Worm (Caenorhabditis elegans) whole organism, midembryonic: ENCODE results near the gene Y82E9BR.10.
A peak's percentile ranks its signal among the peaks of the same experiment; 100 is the strongest.
"Not testable (repeated sequence)": the region's sequence is repeated elsewhere in the genome, so short reads cannot be mapped to it uniquely, and the experiment has no call there.

Experiments used
- T22C8.4 ChIP-seq: fragments of 200-800 bp; sonication (Bioruptor generic); IDR thresholded peaks from 2 replicates; pipeline ENCODE4 v1.3.6; 2022; ENCODE audit warnings: missing genetic modification characterization, missing compliant biosample characterization
- cog-1 ChIP-seq: sonication (generic microtip); optimal IDR thresholded peaks from 2 replicates; lab custom pipeline; 2016; ENCODE audit warnings: missing genetic modification characterization, missing compliant biosample characterization
- flt-1 ChIP-seq: fragments of 200-800 bp; sonication (Bioruptor generic); IDR thresholded peaks from 2 replicates; pipeline ENCODE4 v1.3.6; 2022; ENCODE audit warnings: missing genetic modification characterization, missing compliant biosample characterization
- klf-2 ChIP-seq: fragments of 200-800 bp; sonication (Bioruptor generic); conservative IDR thresholded peaks from 2 replicates; pipeline ENCODE4 v1.3.6; 2022; ENCODE audit warnings: missing genetic modification reagents, missing genetic modification characterization, missing compliant biosample characterization
- med-1 ChIP-seq: sonication (generic microtip); optimal IDR thresholded peaks from 2 replicates; lab custom pipeline; 2017; ENCODE audit warnings: missing genetic modification characterization, mild to moderate bottlenecking, missing compliant biosample characterization, antibody characterized with exemption, missing genetic modification reagents; ENCODE audit not compliant: insufficient read depth
- ref-1 ChIP-seq: fragments of 200-800 bp; sonication (Bioruptor generic); conservative IDR thresholded peaks from 2 replicates; pipeline ENCODE4 v1.3.6; 2022; ENCODE audit warnings: missing genetic modification reagents, missing genetic modification characterization, missing compliant biosample characterization
- tab-1 ChIP-seq: fragments of 200-800 bp; sonication (Bioruptor generic); IDR thresholded peaks from 2 replicates; pipeline ENCODE4 v1.3.6; 2022; ENCODE audit warnings: missing genetic modification characterization, missing compliant biosample characterization
- ztf-23 ChIP-seq: fragments of 200-800 bp; sonication (Bioruptor generic); IDR thresholded peaks from 2 replicates; pipeline ENCODE4 v1.3.6; 2022; ENCODE audit warnings: missing genetic modification reagents, missing genetic modification characterization, missing compliant biosample characterization
- ztf-29 ChIP-seq: fragments of 200-800 bp; sonication (Bioruptor generic); IDR thresholded peaks from 2 replicates; pipeline ENCODE4 v1.3.6; 2022; ENCODE audit warnings: missing genetic modification reagents, missing genetic modification characterization, missing compliant biosample characterization

Y82E9BR.10 gene

ce11 chrIII:1375491-1375890 is at the start of gene Y82E9BR.10:
Gene Y82E9BR.10 (minus strand): TSS chrIII:1375591.
- TF ChIP-seq tab-1 (GFP tag; lab: Robert Waterston, UW); T22C8.4; cog-1: not testable (repeated sequence)

ce11 chrIII:1424305-1424704 is 48.9 kb upstream of the Y82E9BR.10 start:
- TF ChIP-seq tab-1 (GFP tag; lab: Robert Waterston, UW) = peak; percentile 87
- TF ChIP-seq ztf-29 (GFP tag; lab: Robert Waterston, UW) = peak; percentile 64
- TF ChIP-seq ztf-23 = peak; percentile 90
- peak; percentile 72 for TF ChIP-seq T22C8.4
- peak; percentile 77 for TF ChIP-seq flt-1 (GFP tag; lab: Robert Waterston, UW)
- TF ChIP-seq cog-1 = peak; percentile 73
- peak; percentile 80 for TF ChIP-seq klf-2 (GFP tag; lab: Robert Waterston, UW)
- no peak for TF ChIP-seq med-1
- peak; percentile 70 for TF ChIP-seq ref-1 (GFP tag; lab: Robert Waterston, UW)

- no peak for TF ChIP-seq ref-1 (GFP tag; lab: Robert Waterston, UW)
- TF ChIP-seq tab-1 (GFP tag; lab: Robert Waterston, UW) = no peak
- no peak for TF ChIP-seq med-1
- TF ChIP-seq ztf-29 (GFP tag; lab: Robert Waterston, UW) = no peak
- TF ChIP-seq cog-1 = no peak
- TF ChIP-seq klf-2 (GFP tag; lab: Robert Waterston, UW) = no peak
- TF ChIP-seq T22C8.4 = no peak
- TF ChIP-seq flt-1 (GFP tag; lab: Robert Waterston, UW) = no peak
- no peak for TF ChIP-seq ztf-23
Observed at ce11 chrIII:1421436-1421835, 46.0 kb upstream of the Y82E9BR.10 start.

ce11 chrIII:1420357-1420814 is 45.0 kb upstream of the Y82E9BR.10 start:
- TF ChIP-seq T22C8.4 = peak; percentile 57

ce11 chrIII:1419700-1420356 is 44.4 kb upstream of the Y82E9BR.10 start:
- TF ChIP-seq tab-1 (GFP tag; lab: Robert Waterston, UW) (no peak), flt-1 (GFP tag; lab: Robert Waterston, UW) (0 out of 2 replicates have a peak, but pooled peaks have one; percentile 73)

- TF ChIP-seq ztf-29 (GFP tag; lab: Robert Waterston, UW) (no peak), flt-1 (GFP tag; lab: Robert Waterston, UW) (no peak), ref-1 (GFP tag; lab: Robert Waterston, UW) (no peak), tab-1 (GFP tag; lab: Robert Waterston, UW) (no peak), klf-2 (GFP tag; lab: Robert Waterston, UW) (no peak), ztf-23 (no peak), cog-1 (no peak), T22C8.4 (no peak), med-1 (no peak)
Observed at ce11 chrIII:1419146-1419636, 43.8 kb upstream of the Y82E9BR.10 start, which contains the start of gene Y82E9BR.3. Gene Y82E9BR.3 (plus strand): TSS chrIII:1419196.

ce11 chrIII:1418709-1419108 is 43.3 kb upstream of the Y82E9BR.10 start:
- TF ChIP-seq flt-1 (GFP tag; lab: Robert Waterston, UW) = peak; percentile 76; the same call in 1 of the 2 replicates
- TF ChIP-seq klf-2 (GFP tag; lab: Robert Waterston, UW) = no peak
- TF ChIP-seq ztf-29 (GFP tag; lab: Robert Waterston, UW) = 0 out of 2 replicates have a peak, but pooled peaks have one; percentile 18
- no peak for TF ChIP-seq tab-1 (GFP tag; lab: Robert Waterston, UW)
- no peak for TF ChIP-seq ref-1 (GFP tag; lab: Robert Waterston, UW)
- peak; percentile 45 for TF ChIP-seq cog-1
- TF ChIP-seq ztf-23 = 0 out of 2 replicates have a peak, but pooled peaks have one; percentile 39
- TF ChIP-seq T22C8.4 = peak; percentile 58
- TF ChIP-seq med-1 = peak; percentile 21

ce11 chrIII:1417090-1417489 is 41.7 kb upstream of the Y82E9BR.10 start, which contains the start of gene elc-1:
Gene elc-1 (minus strand): TSS chrIII:1417190.
- no peak for TF ChIP-seq T22C8.4
- TF ChIP-seq flt-1 (GFP tag; lab: Robert Waterston, UW) = no peak
- no peak for TF ChIP-seq ztf-29 (GFP tag; lab: Robert Waterston, UW)
- TF ChIP-seq cog-1 = no peak
- TF ChIP-seq ztf-23 = no peak
- TF ChIP-seq med-1 = no peak
- TF ChIP-seq ref-1 (GFP tag; lab: Robert Waterston, UW) = no peak
- TF ChIP-seq tab-1 (GFP tag; lab: Robert Waterston, UW) = no peak
- no peak for TF ChIP-seq klf-2 (GFP tag; lab: Robert Waterston, UW)

- TF ChIP-seq ztf-23 (no peak), med-1 (no peak), klf-2 (GFP tag; lab: Robert Waterston, UW) (no peak), tab-1 (GFP tag; lab: Robert Waterston, UW) (no peak), T22C8.4 (no peak), flt-1 (GFP tag; lab: Robert Waterston, UW) (no peak), ztf-29 (GFP tag; lab: Robert Waterston, UW) (no peak), cog-1 (no peak), ref-1 (GFP tag; lab: Robert Waterston, UW) (no peak)
Observed at ce11 chrIII:1416571-1416970, 41.2 kb upstream of the Y82E9BR.10 start.

ce11 chrIII:1413890-1414613 is 38.7 kb upstream of the Y82E9BR.10 start, which contains the start of gene Y82E9BR.14:
Gene Y82E9BR.14 (minus strand): TSS chrIII:1414116.
- TF ChIP-seq med-1 (no peak), ztf-29 (GFP tag; lab: Robert Waterston, UW) (no peak), ztf-23 (no peak), ref-1 (GFP tag; lab: Robert Waterston, UW) (no peak), flt-1 (GFP tag; lab: Robert Waterston, UW) (no peak), cog-1 (no peak), klf-2 (GFP tag; lab: Robert Waterston, UW) (no peak), T22C8.4 (no peak), tab-1 (GFP tag; lab: Robert Waterston, UW) (no peak)
